Worm (Caenorhabditis elegans) whole organism, L2 larva: ENCODE measurements around the gene T11F9.10.

ENCODE experiments used
- C34F6.9 ChIP-seq: fragments of 150-350 bp; optimal IDR thresholded peaks from 2 replicates; lab custom pipeline; 2014; ENCODE audit warnings: missing biosample characterization, missing genetic modification characterization
- F13H6.1 ChIP-seq: sonication (generic microtip); optimal IDR thresholded peaks from 2 replicates; lab custom pipeline; 2016; ENCODE audit warnings: missing genetic modification characterization, missing compliant biosample characterization
- R02D3.7 ChIP-seq: fragments of 150-350 bp; optimal IDR thresholded peaks from 2 replicates; lab custom pipeline; 2014; ENCODE audit warnings: missing biosample characterization, missing genetic modification characterization
- ZK546.5 ChIP-seq: sonication (generic microtip); optimal IDR thresholded peaks from 2 replicates; lab custom pipeline; 2017; ENCODE audit warnings: missing biosample characterization, missing genetic modification characterization
- alr-1 ChIP-seq: fragments of 150-350 bp; optimal IDR thresholded peaks from 2 replicates; lab custom pipeline; 2014; ENCODE audit warnings: missing biosample characterization, missing genetic modification characterization
- aly-2 ChIP-seq: fragments of 150-350 bp; optimal IDR thresholded peaks from 2 replicates; lab custom pipeline; 2014; ENCODE audit warnings: missing biosample characterization, missing genetic modification characterization
- ama-1 ChIP-seq: fragments of 150-350 bp; optimal IDR thresholded peaks from 2 replicates; lab custom pipeline; 2018; ENCODE audit warnings: inconsistent platforms
- blmp-1 ChIP-seq: sonication (generic microtip); optimal IDR thresholded peaks from 2 replicates; lab custom pipeline; 2017; ENCODE audit warnings: missing genetic modification characterization, mild to moderate bottlenecking, missing compliant biosample characterization, antibody characterized with exemption, moderate library complexity; ENCODE audit not compliant: insufficient read depth
- ceh-16 ChIP-seq: fragments of 150-350 bp; optimal IDR thresholded peaks from 2 replicates; lab custom pipeline; 2014; ENCODE audit warnings: missing biosample characterization, missing genetic modification characterization
- crh-2 ChIP-seq: sonication (generic microtip); optimal IDR thresholded peaks from 2 replicates; lab custom pipeline; 2017; ENCODE audit warnings: missing biosample characterization, missing genetic modification characterization
- dmd-4 ChIP-seq: sonication (generic microtip); optimal IDR thresholded peaks from 2 replicates; lab custom pipeline; 2017; ENCODE audit warnings: missing biosample characterization, missing genetic modification characterization
- elt-1 ChIP-seq: fragments of 150-350 bp; optimal IDR thresholded peaks from 2 replicates; lab custom pipeline; 2014; ENCODE audit warnings: missing biosample characterization, missing genetic modification characterization
- elt-3 ChIP-seq: sonication (generic microtip); optimal IDR thresholded peaks from 2 replicates; lab custom pipeline; 2017; ENCODE audit warnings: missing biosample characterization, missing genetic modification characterization
- fos-1 ChIP-seq: fragments of 150-350 bp; optimal IDR thresholded peaks from 2 replicates; lab custom pipeline; 2014; ENCODE audit warnings: missing biosample characterization, missing genetic modification characterization
- gmeb-1 ChIP-seq: fragments of 150-350 bp; optimal IDR thresholded peaks from 2 replicates; lab custom pipeline; 2014; ENCODE audit warnings: missing biosample characterization, missing genetic modification characterization
- lin-11 ChIP-seq: fragments of 150-350 bp; sonication (generic microtip); optimal IDR thresholded peaks from 2 replicates; lab custom pipeline; 2014; ENCODE audit warnings: missing biosample characterization, missing genetic modification characterization, inconsistent platforms, mixed read lengths
- lin-13 ChIP-seq: fragments of 150-350 bp; optimal IDR thresholded peaks from 2 replicates; lab custom pipeline; 2014; ENCODE audit warnings: missing biosample characterization, missing genetic modification reagents, missing genetic modification characterization
- lin-39 ChIP-seq: fragments of 150-350 bp; optimal IDR thresholded peaks from 2 replicates; lab custom pipeline; 2014; ENCODE audit warnings: missing biosample characterization, missing genetic modification reagents, missing genetic modification characterization
- lsy-2 ChIP-seq, 2 experiments: fragments of 150-350 bp in 1 of 2; sonication (generic microtip) in 1 of 2; optimal IDR thresholded peaks; 2 replicates each; lab custom pipeline; 2014 to 2017; ENCODE audit warnings: missing biosample characterization in 2 of 2, missing genetic modification characterization in 2 of 2
- mbf-1 ChIP-seq: sonication (generic microtip); optimal IDR thresholded peaks from 2 replicates; lab custom pipeline; 2017; ENCODE audit warnings: missing biosample characterization, missing genetic modification characterization
- mdl-1 ChIP-seq, 2 experiments: fragments of 150-350 bp in 1 of 2; sonication (generic microtip) in 1 of 2; optimal IDR thresholded peaks; 2 replicates each; lab custom pipeline; 2017; ENCODE audit warnings: missing biosample characterization in 2 of 2, missing genetic modification characterization in 2 of 2
- nhr-10 ChIP-seq: sonication (generic microtip); optimal IDR thresholded peaks from 2 replicates; lab custom pipeline; 2017; ENCODE audit warnings: missing biosample characterization, missing genetic modification characterization
- nhr-11 ChIP-seq: fragments of 150-350 bp; optimal IDR thresholded peaks from 2 replicates; lab custom pipeline; 2014; ENCODE audit warnings: missing biosample characterization, missing genetic modification characterization
- nhr-12 ChIP-seq: fragments of 150-350 bp; optimal IDR thresholded peaks from 2 replicates; lab custom pipeline; 2014; ENCODE audit warnings: missing biosample characterization, missing genetic modification characterization
- nhr-129 ChIP-seq: fragments of 150-350 bp; optimal IDR thresholded peaks from 2 replicates; lab custom pipeline; 2014; ENCODE audit warnings: missing biosample characterization, missing genetic modification characterization
- nhr-21 ChIP-seq: fragments of 150-350 bp; optimal IDR thresholded peaks from 2 replicates; lab custom pipeline; 2014; ENCODE audit warnings: missing biosample characterization, missing genetic modification characterization
- nhr-23 ChIP-seq: fragments of 150-350 bp; optimal IDR thresholded peaks from 2 replicates; lab custom pipeline; 2014; ENCODE audit warnings: missing biosample characterization, missing genetic modification reagents, missing genetic modification characterization
- nhr-237 ChIP-seq: fragments of 150-350 bp; optimal IDR thresholded peaks from 2 replicates; lab custom pipeline; 2014; ENCODE audit warnings: missing biosample characterization, missing genetic modification characterization
- nhr-25 ChIP-seq: fragments of 150-350 bp; sonication (generic microtip); optimal IDR thresholded peaks from 3 replicates; lab custom pipeline; 2014; ENCODE audit warnings: missing biosample characterization, missing genetic modification characterization
- nhr-6 ChIP-seq: fragments of 150-350 bp; optimal IDR thresholded peaks from 2 replicates; lab custom pipeline; 2014; ENCODE audit warnings: missing biosample characterization, missing genetic modification characterization
- nhr-77 ChIP-seq: fragments of 150-350 bp; optimal IDR thresholded peaks from 2 replicates; lab custom pipeline; 2014; ENCODE audit warnings: missing biosample characterization, missing genetic modification characterization
- peb-1 ChIP-seq: fragments of 150-350 bp; optimal IDR thresholded peaks from 2 replicates; lab custom pipeline; 2014; ENCODE audit warnings: missing biosample characterization, missing genetic modification characterization
- sem-4 ChIP-seq: fragments of 150-350 bp; optimal IDR thresholded peaks from 2 replicates; lab custom pipeline; 2014; ENCODE audit warnings: missing biosample characterization, missing genetic modification reagents, missing genetic modification characterization
- skn-1 ChIP-seq: sonication (generic microtip); optimal IDR thresholded peaks from 2 replicates; lab custom pipeline; 2017; ENCODE audit warnings: missing biosample characterization, missing genetic modification characterization
- sma-3 ChIP-seq: sonication (generic microtip); optimal IDR thresholded peaks from 2 replicates; lab custom pipeline; 2016; ENCODE audit warnings: missing genetic modification reagents, missing genetic modification characterization, missing compliant biosample characterization
- unc-39 ChIP-seq: fragments of 150-350 bp; optimal IDR thresholded peaks from 2 replicates; lab custom pipeline; 2014; ENCODE audit warnings: missing biosample characterization, missing genetic modification characterization
- unc-55 ChIP-seq: fragments of 150-350 bp; sonication (generic microtip); optimal IDR thresholded peaks from 3 replicates; lab custom pipeline; 2014; ENCODE audit warnings: missing biosample characterization, missing genetic modification reagents, missing genetic modification characterization
- zag-1 ChIP-seq: fragments of 150-350 bp; optimal IDR thresholded peaks from 2 replicates; lab custom pipeline; 2014; ENCODE audit warnings: missing biosample characterization, missing genetic modification characterization
- ztf-1 ChIP-seq: fragments of 200-800 bp; sonication (Bioruptor generic); conservative IDR thresholded peaks from 2 replicates; pipeline ENCODE4 v1.3.6; 2022; ENCODE audit warnings: missing genetic modification characterization, missing compliant biosample characterization
- ztf-11 ChIP-seq: sonication (generic microtip); optimal IDR thresholded peaks from 2 replicates; lab custom pipeline; 2017; ENCODE audit warnings: missing biosample characterization, missing genetic modification characterization
- ztf-4 ChIP-seq: fragments of 150-350 bp; optimal IDR thresholded peaks from 2 replicates; lab custom pipeline; 2014; ENCODE audit warnings: missing biosample characterization, missing genetic modification characterization

The T11F9.10 gene

DNA sequence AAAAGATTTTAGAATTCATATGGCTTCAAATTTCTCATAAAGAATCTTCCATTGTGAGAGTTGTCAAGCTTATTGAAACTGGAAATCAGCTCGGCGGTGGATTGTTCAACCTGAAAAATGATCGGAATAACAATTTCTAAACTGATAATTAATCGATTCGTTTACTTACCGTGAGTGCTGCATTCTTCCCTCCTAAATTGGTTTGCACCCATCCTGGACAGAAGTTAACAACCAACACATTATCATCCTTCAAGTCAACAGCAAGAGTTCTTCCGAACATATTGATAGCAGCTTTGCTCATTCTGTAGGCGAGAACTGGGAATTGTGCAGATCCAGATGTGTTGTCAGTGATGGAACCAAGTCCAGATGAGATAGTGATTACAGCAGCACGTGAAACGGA is 28.4 kb downstream of the T11F9.10 start:
- no peak for TF ChIP-seq sem-4 (tag; lab: Kevin White, UChicago)
- TF ChIP-seq zag-1 (tag; lab: Kevin White, UChicago): no peak
- TF ChIP-seq sma-3 (GFP tag; lab: Kevin White, UChicago): no peak
- no peak for TF ChIP-seq nhr-23 (tag; lab: Kevin White, UChicago)
- no peak for TF ChIP-seq unc-55 (GFP tag; lab: Kevin White, UChicago)
- TF ChIP-seq dmd-4 (tag; lab: Kevin White, UChicago): no peak
- TF ChIP-seq R02D3.7 (tag; lab: Kevin White, UChicago): no peak

DNA sequence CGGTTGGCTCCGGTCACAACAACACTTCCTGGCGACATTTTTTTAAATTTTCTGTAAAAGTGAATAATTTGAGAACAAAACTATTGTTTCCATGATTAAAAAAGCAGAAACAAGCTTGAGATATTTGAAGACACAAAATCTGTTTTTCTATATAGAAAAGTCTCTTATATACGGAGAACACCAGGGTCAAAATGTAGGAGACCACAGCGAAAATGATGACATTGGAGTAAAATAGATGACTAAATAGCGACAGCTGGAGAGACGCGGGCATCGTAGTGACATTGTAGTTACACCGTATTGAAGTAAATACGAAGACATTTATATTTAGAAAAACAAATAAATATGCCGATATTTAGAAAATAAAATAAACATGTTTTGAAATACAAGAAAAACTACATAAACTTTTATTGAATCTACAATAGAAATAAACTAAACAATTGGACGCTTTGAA is 29.4 kb downstream of the T11F9.10 start, which contains the start of gene sdz-8:
Gene sdz-8 (minus strand): TSS at position 51 of the 451 bp plus-strand sequence.
- TF ChIP-seq nhr-11 (no peak), unc-39 (tag; lab: Kevin White, UChicago) (no peak), alr-1 (tag; lab: Kevin White, UChicago) (no peak), crh-2 (tag; lab: Kevin White, UChicago) (no peak), lin-13 (GFP tag; lab: Kevin White, UChicago) (no peak), nhr-129 (tag; lab: Kevin White, UChicago) (no peak), nhr-6 (no peak), unc-55 (GFP tag; lab: Kevin White, UChicago) (no peak), F13H6.1 (tag; lab: Kevin White, UChicago) (no peak), ztf-4 (tag; lab: Kevin White, UChicago) (no peak), ceh-16 (tag; lab: Kevin White, UChicago) (no peak)

DNA sequence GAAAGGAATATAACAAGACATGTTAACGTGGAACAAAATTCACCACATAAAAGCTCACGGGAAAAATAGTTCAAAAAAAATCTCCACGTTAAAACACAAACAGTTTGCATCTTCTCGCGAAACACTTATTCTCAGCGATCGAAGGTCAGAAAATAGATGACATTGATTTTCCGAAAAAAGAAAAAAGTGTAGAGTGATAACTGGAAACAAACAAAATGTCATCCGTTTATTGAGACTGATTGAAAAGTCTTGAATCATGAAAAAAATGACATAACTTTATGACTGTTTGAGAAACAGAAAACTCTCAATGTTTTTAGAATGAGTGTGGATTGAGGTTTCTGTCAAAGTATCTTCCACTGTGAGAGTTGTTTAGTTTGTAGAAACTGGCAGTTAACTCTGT is 31.0 kb downstream of the T11F9.10 start, which contains the start of gene C55A6.4:
Gene C55A6.4 (minus strand): TSS at position 101 of the 400 bp plus-strand sequence.
- no peak for TF ChIP-seq sem-4 (tag; lab: Kevin White, UChicago)
- TF ChIP-seq aly-2 (tag; lab: Kevin White, UChicago): no peak
- TF ChIP-seq C34F6.9: no peak
- TF ChIP-seq nhr-77 (tag; lab: Kevin White, UChicago): no peak
- no peak for TF ChIP-seq nhr-129 (tag; lab: Kevin White, UChicago)

DNA sequence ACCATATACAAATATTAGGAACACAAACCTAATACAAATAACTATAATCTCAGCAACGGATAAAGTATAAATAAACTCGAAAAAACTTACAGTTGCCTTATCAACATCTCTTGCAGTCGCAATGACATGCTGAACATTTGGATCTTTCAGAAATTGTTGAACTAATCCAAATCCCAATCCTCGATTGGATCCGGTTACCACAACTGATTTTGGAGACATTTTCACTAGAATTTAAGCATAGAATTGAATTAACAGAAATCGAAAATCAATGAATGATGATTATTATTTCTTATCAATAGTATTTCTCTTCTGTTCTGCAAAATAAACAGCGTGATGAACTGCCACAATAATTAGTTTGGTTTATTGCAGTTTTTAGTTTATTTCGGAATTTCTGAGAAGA is 33.4 kb downstream of the T11F9.10 start, which contains the start of the genes C55A6.11 and C55A6.7:
Gene C55A6.11 (plus strand): TSS at position 301 of the 400 bp plus-strand sequence.
Gene C55A6.7 (minus strand): TSS at position 316 of the 400 bp plus-strand sequence.
- no peak for TF ChIP-seq elt-1 (tag; lab: Kevin White, UChicago)
- TF ChIP-seq fos-1 (tag; lab: Kevin White, UChicago): no peak
- TF ChIP-seq, all 48 proteins: peak for 0

DNA sequence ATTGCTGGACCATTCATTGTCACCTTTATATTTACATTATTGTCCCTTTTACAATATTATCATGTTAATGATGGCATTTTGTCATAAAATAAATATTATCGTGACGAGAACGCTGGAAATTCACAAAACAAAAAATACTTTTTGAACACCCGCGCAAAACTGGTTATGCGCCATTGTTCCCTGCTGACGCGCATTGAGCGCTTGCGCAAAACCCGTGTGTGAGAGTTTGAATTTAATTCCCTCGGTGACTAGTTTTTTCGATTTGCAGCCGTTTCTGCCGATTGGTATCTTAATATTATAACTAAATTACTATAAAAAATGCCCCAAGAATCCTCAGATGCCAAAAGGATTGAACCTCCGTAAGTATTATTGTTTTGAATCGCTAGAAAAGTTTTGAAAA is 34.7 kb downstream of the T11F9.10 start, which contains the start of gene pafo-1:
Gene pafo-1 (plus strand): TSS at position 256 of the 400 bp plus-strand sequence.
- peak; percentile 99 for TF ChIP-seq gmeb-1 (tag; lab: Kevin White, UChicago)
- no peak for TF ChIP-seq mbf-1 (tag; lab: Kevin White, UChicago)
- TF ChIP-seq lin-39 (tag; lab: Kevin White, UChicago): no peak
- TF ChIP-seq lin-11: peak; percentile 79
- peak; percentile 52 for TF ChIP-seq fos-1 (tag; lab: Kevin White, UChicago)
- peak; percentile 91 for TF ChIP-seq nhr-25 (tag; lab: Kevin White, UChicago)
- TF ChIP-seq skn-1 (tag; lab: Kevin White, UChicago): no peak
- TF ChIP-seq R02D3.7 (tag; lab: Kevin White, UChicago): peak; percentile 58
- TF ChIP-seq blmp-1 (tag; lab: Kevin White, UChicago): peak; percentile 41
- TF ChIP-seq nhr-237 (tag; lab: Kevin White, UChicago): peak; percentile 59
- peak; percentile 84 for TF ChIP-seq lin-13 (GFP tag; lab: Kevin White, UChicago)
- TF ChIP-seq nhr-23 (tag; lab: Kevin White, UChicago): no peak
- peak; percentile 92 for TF ChIP-seq unc-55 (GFP tag; lab: Kevin White, UChicago)
- peak; percentile 75 for TF ChIP-seq nhr-21 (tag; lab: Kevin White, UChicago)
- peak; percentile 62 for TF ChIP-seq nhr-77 (tag; lab: Kevin White, UChicago)
- TF ChIP-seq dmd-4 (tag; lab: Kevin White, UChicago): no peak
- no peak for TF ChIP-seq ama-1 (lab: Kevin White, UChicago)
- peak; percentile 63 for TF ChIP-seq sem-4 (tag; lab: Kevin White, UChicago)
- peak; percentile 86 for TF ChIP-seq F13H6.1 (tag; lab: Kevin White, UChicago)
- no peak for TF ChIP-seq elt-1 (tag; lab: Kevin White, UChicago)
- peak; percentile 36 for TF ChIP-seq nhr-10 (tag; lab: Kevin White, UChicago)
- TF ChIP-seq nhr-6: peak; percentile 49
- TF ChIP-seq aly-2 (tag; lab: Kevin White, UChicago): no peak
- peak; percentile 91 for TF ChIP-seq C34F6.9
- TF ChIP-seq nhr-12 (tag; lab: Kevin White, UChicago): peak; percentile 5
- TF ChIP-seq lsy-2 (tag; optimal IDR thresholded peaks at IDR 0.05; lab: Kevin White, UChicago): peak; percentile 87 to 93
- TF ChIP-seq ztf-11: no peak
- no peak for TF ChIP-seq peb-1 (tag; lab: Kevin White, UChicago)
- TF ChIP-seq crh-2 (tag; lab: Kevin White, UChicago): peak; percentile 74
- TF ChIP-seq elt-3: no peak
- TF ChIP-seq ceh-16 (tag; lab: Kevin White, UChicago): no peak
- peak; percentile 37 for TF ChIP-seq ztf-4 (tag; lab: Kevin White, UChicago)
- no peak for TF ChIP-seq ztf-1 (GFP tag; lab: Robert Waterston, UW)
- TF ChIP-seq alr-1 (tag; lab: Kevin White, UChicago): no peak
- TF ChIP-seq nhr-129 (tag; lab: Kevin White, UChicago): peak; percentile 72
- TF ChIP-seq sma-3 (GFP tag; lab: Kevin White, UChicago): peak; percentile 83
- TF ChIP-seq unc-39 (tag; lab: Kevin White, UChicago): no peak
- TF ChIP-seq nhr-11: no peak
- no peak for TF ChIP-seq ZK546.5 (tag; lab: Kevin White, UChicago)
- peak in 1 of 2 experiments; percentile 60 for TF ChIP-seq mdl-1 (tag; optimal IDR thresholded peaks at IDR 0.05; lab: Kevin White, UChicago)
